Fruit fly (Drosophila melanogaster): ENCODE data around the gene ND-B22.

Gene ND-B22

dm6 chr2L:13387255-13387654 lies 16.3 kb upstream of the ND-B22 start, which contains the start of the genes Ing5 and CG7099 (continued):
- peak; percentile 81 for TF ChIP-seq E2f2 (GFP tag; IDR thresholded peaks at IDR 0.05)
- peak; percentile 96 for TF ChIP-seq CG9727 (GFP tag; optimal IDR thresholded peaks at IDR 0.05)
- TF ChIP-seq CG4730 (GFP tag; IDR thresholded peaks at IDR 0.05), result peak; percentile 97
- TF ChIP-seq Deaf1 (tag; optimal IDR thresholded peaks at IDR 0.05), result no peak
- TF ChIP-seq crol (GFP tag; IDR thresholded peaks at IDR 0.05), result peak; percentile 55
- peak; percentile 94 for TF ChIP-seq vfl (GFP tag; optimal IDR thresholded peaks at IDR 0.05)
- TF ChIP-seq aop (GFP tag; IDR thresholded peaks at IDR 0.05), result peak; percentile 87
- peak; percentile 98 for TF ChIP-seq Aef1 (GFP tag; IDR thresholded peaks at IDR 0.05)
- TF ChIP-seq CG4360 (GFP tag; IDR thresholded peaks at IDR 0.05), result peak; percentile 79
- peak; percentile 77 for TF ChIP-seq Dll (GFP tag; IDR thresholded peaks at IDR 0.05; ENCODE audit: partially characterized antibody)
- TF ChIP-seq Optix (GFP tag; IDR thresholded peaks at IDR 0.05), result peak; percentile 86; the same call in 2 of the 3 replicates
- TF ChIP-seq nau (GFP tag; optimal IDR thresholded peaks at IDR 0.05), result no peak
- TF ChIP-seq CG1233 (GFP tag; optimal IDR thresholded peaks at IDR 0.05), result peak; percentile 94
- peak; percentile 96 for TF ChIP-seq CG14710 (tag; optimal IDR thresholded peaks at IDR 0.05)
- peak; percentile 92 for TF ChIP-seq CG3407 (GFP tag; optimal IDR thresholded peaks at IDR 0.05)
- TF ChIP-seq klu (GFP tag; IDR thresholded peaks at IDR 0.05), result peak; percentile 93
- no peak for TF ChIP-seq Trl (optimal IDR thresholded peaks at IDR 0.05)
- TF ChIP-seq Trl (GFP tag; optimal IDR thresholded peaks at IDR 0.05), result peak; percentile 91
- TF ChIP-seq sd (tag; optimal IDR thresholded peaks at IDR 0.05), result peak; percentile 95
- TF ChIP-seq CG12942 (GFP tag; optimal IDR thresholded peaks at IDR 0.05), result peak; percentile 96
- peak; percentile 92 for TF ChIP-seq Oaz (GFP tag; IDR thresholded peaks at IDR 0.05)
- TF ChIP-seq CG31224 (GFP tag; IDR thresholded peaks at IDR 0.05), result peak; percentile 93
- peak; percentile 70 to 88 for TF ChIP-seq crp (GFP tag; optimal IDR thresholded peaks at IDR 0.05)
- peak; percentile 85 for TF ChIP-seq CG15011 (GFP tag; optimal IDR thresholded peaks at IDR 0.05)
- TF ChIP-seq CG1602 (GFP tag; optimal IDR thresholded peaks at IDR 0.05), result peak; percentile 98
- peak; percentile 18 for TF ChIP-seq ftz-f1 (GFP tag; optimal IDR thresholded peaks at IDR 0.05)
- TF ChIP-seq Hmr (GFP tag; optimal IDR thresholded peaks at IDR 0.05), result peak; percentile 94
- TF ChIP-seq C15 (GFP tag; IDR thresholded peaks at IDR 0.05), result peak; percentile 94
- TF ChIP-seq CG7745 (tag; optimal IDR thresholded peaks at IDR 0.05), result peak; percentile 54
- TF ChIP-seq jigr1 (GFP tag; IDR thresholded peaks at IDR 0.05), result peak; percentile 94
- TF ChIP-seq CG1529 (GFP tag; optimal IDR thresholded peaks at IDR 0.05), result peak; percentile 91
- TF ChIP-seq dpn (GFP tag; optimal IDR thresholded peaks at IDR 0.05), result peak; percentile 93 to 98
- peak; percentile 99 for TF ChIP-seq Xbp1 (GFP tag; optimal IDR thresholded peaks at IDR 0.05)
- TF ChIP-seq tio (GFP tag; optimal IDR thresholded peaks at IDR 0.05), result peak; percentile 96
- peak; percentile 94 for TF ChIP-seq esg (GFP tag; conservative IDR thresholded peaks at IDR 0.05)
- TF ChIP-seq CG10959 (GFP tag; IDR thresholded peaks at IDR 0.05), result peak; percentile 94
- peak; percentile 70 for TF ChIP-seq NC2α (GFP tag; optimal IDR thresholded peaks at IDR 0.05)
- TF ChIP-seq sim (GFP tag; IDR thresholded peaks at IDR 0.05), result peak; percentile 82; the same call in 1 of the 2 replicates
- peak; percentile 87 for TF ChIP-seq CG17802 (tag; optimal IDR thresholded peaks at IDR 0.05)
- TF ChIP-seq vvl (GFP tag; IDR thresholded peaks at IDR 0.05), result peak; percentile 98
- peak; percentile 93 for TF ChIP-seq nerfin-1 (tag; optimal IDR thresholded peaks at IDR 0.05)
- peak; percentile 97 for TF ChIP-seq otp (GFP tag; IDR thresholded peaks at IDR 0.05)
- TF ChIP-seq CG12659 (GFP tag; optimal IDR thresholded peaks at IDR 0.05), result peak; percentile 97
- peak; percentile 75 for TF ChIP-seq bigmax (GFP tag; optimal IDR thresholded peaks at IDR 0.05)
- peak; percentile 89 for TF ChIP-seq D19A (tag; optimal IDR thresholded peaks at IDR 0.05)
- TF ChIP-seq CG12104 (GFP tag; optimal IDR thresholded peaks at IDR 0.05), result peak; percentile 94
- TF ChIP-seq bab2 (GFP tag; optimal IDR thresholded peaks at IDR 0.05), result peak; percentile 94
- TF ChIP-seq MBD-R2 (GFP tag; IDR thresholded peaks at IDR 0.05), result peak; percentile 99
- peak; percentile 94 for TF ChIP-seq cato (GFP tag; optimal IDR thresholded peaks at IDR 0.05; ENCODE audit: borderline replicate concordance)
- TF ChIP-seq CG18262 (tag; optimal IDR thresholded peaks at IDR 0.05), result peak; percentile 95
- peak; percentile 52 for TF ChIP-seq pfk (GFP tag; optimal IDR thresholded peaks at IDR 0.05)
- peak; percentile 96 for TF ChIP-seq CG2678 (tag; optimal IDR thresholded peaks at IDR 0.05)

Measured in whole organism, embryonic.